Worm (Caenorhabditis elegans) whole organism, L4 larva: ENCODE measurements around the gene srx-86.

Source experiments
- D1046.2 ChIP-seq: fragments of 200-800 bp; sonication (Bioruptor generic); IDR thresholded peaks from 2 replicates; pipeline ENCODE4 v1.3.6; 2022; ENCODE audit warnings: missing genetic modification characterization, missing compliant biosample characterization
- F10B5.3 ChIP-seq: sonication (generic microtip); optimal IDR thresholded peaks from 2 replicates; lab custom pipeline; 2016; ENCODE audit warnings: mild to moderate bottlenecking, missing genetic modification characterization, missing compliant biosample characterization
- F44E2.7 ChIP-seq: fragments of 200-800 bp; sonication (Bioruptor generic); IDR thresholded peaks from 2 replicates; pipeline ENCODE4 v2.1.2; 2022; ENCODE audit warnings: missing genetic modification characterization, missing compliant biosample characterization
- R02D3.7 ChIP-seq: fragments of 150-350 bp; sonication (generic microtip); optimal IDR thresholded peaks from 3 replicates; lab custom pipeline; 2014; ENCODE audit warnings: missing biosample characterization, missing genetic modification characterization
- T26A8.4 ChIP-seq: fragments of 200-800 bp; sonication (Bioruptor generic); IDR thresholded peaks from 2 replicates; pipeline ENCODE4 v1.3.6; 2022; ENCODE audit warnings: missing genetic modification characterization, missing compliant biosample characterization
- Y75B8A.6 ChIP-seq: fragments of 200-800 bp; sonication (Bioruptor generic); IDR thresholded peaks from 2 replicates; pipeline ENCODE4 v1.3.6; 2022; ENCODE audit warnings: missing genetic modification reagents, missing genetic modification characterization, missing compliant biosample characterization
- aha-1 ChIP-seq: fragments of 150-350 bp; peaks from one replicate; lab custom pipeline; 2014; ENCODE audit warnings: missing biosample characterization, missing genetic modification characterization
- aly-2 ChIP-seq: sonication (generic microtip); optimal IDR thresholded peaks from 2 replicates; lab custom pipeline; 2018; ENCODE audit warnings: missing biosample characterization, missing genetic modification characterization
- ceh-20 ChIP-seq: fragments of 200-800 bp; sonication (Bioruptor generic); IDR thresholded peaks from 2 replicates; pipeline ENCODE4 v1.3.6; 2022; ENCODE audit warnings: missing genetic modification reagents, missing genetic modification characterization, missing compliant biosample characterization
- ceh-62 ChIP-seq: sonication (generic microtip); optimal IDR thresholded peaks from 2 replicates; lab custom pipeline; 2017; ENCODE audit warnings: missing biosample characterization, missing genetic modification characterization
- ceh-82 ChIP-seq: sonication (generic microtip); optimal IDR thresholded peaks from 2 replicates; lab custom pipeline; 2017; ENCODE audit warnings: missing biosample characterization, missing genetic modification characterization
- daf-16 ChIP-seq, 3 experiments: sonication (generic microtip); optimal IDR thresholded peaks; 2 replicates each; lab custom pipeline; 2016 to 2017; ENCODE audit warnings: missing genetic modification characterization in 3 of 3, missing genetic modification reagents in 3 of 3, mild to moderate bottlenecking in 2 of 3, missing compliant biosample characterization in 2 of 3, missing biosample characterization in 1 of 3, moderate library complexity in 1 of 3
- dmd-6 ChIP-seq: fragments of 200-800 bp; sonication (Bioruptor generic); IDR thresholded peaks from 2 replicates; pipeline ENCODE4 v1.3.6; 2022; ENCODE audit warnings: missing genetic modification reagents, missing genetic modification characterization, missing compliant biosample characterization
- gei-8 ChIP-seq: fragments of 200-800 bp; sonication (Bioruptor generic); optimal IDR thresholded peaks from 2 replicates; lab custom pipeline; 2018; ENCODE audit warnings: mild to moderate bottlenecking, missing genetic modification characterization, missing compliant biosample characterization
- hmg-1.1 ChIP-seq: fragments of 200-800 bp; sonication (Bioruptor generic); IDR thresholded peaks from 2 replicates; pipeline ENCODE4 v1.3.6; 2022; ENCODE audit warnings: missing genetic modification reagents, missing genetic modification characterization, missing compliant biosample characterization
- lin-13 ChIP-seq: fragments of 150-350 bp; optimal IDR thresholded peaks from 2 replicates; lab custom pipeline; 2014; ENCODE audit warnings: missing biosample characterization, missing genetic modification reagents, missing genetic modification characterization
- lsy-2 ChIP-seq, 2 experiments: fragments of 150-350 bp in 1 of 2; sonication (generic microtip) in 1 of 2; optimal IDR thresholded peaks; 2 replicates each; lab custom pipeline; 2014 to 2017; ENCODE audit warnings: missing biosample characterization in 2 of 2, missing genetic modification characterization in 2 of 2
- madf-5 ChIP-seq, 2 experiments: fragments of 200-800 bp; sonication (Bioruptor generic); IDR thresholded peaks; 2 replicates each; pipeline ENCODE4 v1.3.6; 2022; ENCODE audit warnings: missing compliant biosample characterization in 2 of 2, missing genetic modification characterization in 2 of 2
- mep-1 ChIP-seq: fragments of 150-350 bp; sonication (generic microtip); optimal IDR thresholded peaks from 3 replicates; lab custom pipeline; 2014; ENCODE audit warnings: missing biosample characterization, missing genetic modification characterization
- mes-2 ChIP-seq: sonication (generic microtip); optimal IDR thresholded peaks from 2 replicates; lab custom pipeline; 2016; ENCODE audit warnings: missing genotype, mild to moderate bottlenecking, missing genetic modification characterization, missing compliant biosample characterization; ENCODE audit not compliant: poor library complexity, severe bottlenecking
- mxl-2 ChIP-seq: fragments of 200-800 bp; sonication (Bioruptor generic); conservative IDR thresholded peaks from 2 replicates; pipeline ENCODE4 v1.3.6; 2022; ENCODE audit warnings: missing genetic modification reagents, missing genetic modification characterization, missing compliant biosample characterization
- nhr-102 ChIP-seq: sonication (generic microtip); optimal IDR thresholded peaks from 2 replicates; lab custom pipeline; 2016; ENCODE audit warnings: mild to moderate bottlenecking, missing genetic modification characterization, moderate library complexity, missing compliant biosample characterization
- nhr-25 ChIP-seq: sonication (generic microtip); optimal IDR thresholded peaks from 2 replicates; lab custom pipeline; 2017; ENCODE audit warnings: missing genetic modification characterization, mild to moderate bottlenecking, missing compliant biosample characterization, antibody characterized with exemption, moderate library complexity, borderline replicate concordance; ENCODE audit not compliant: insufficient read depth
- nhr-28 ChIP-seq: fragments of 150-350 bp; optimal IDR thresholded peaks from 2 replicates; lab custom pipeline; 2014; ENCODE audit warnings: missing biosample characterization, missing genetic modification characterization
- nhr-41 ChIP-seq: fragments of 200-800 bp; sonication (Bioruptor generic); IDR thresholded peaks from 2 replicates; pipeline ENCODE4 v1.3.6; 2022; ENCODE audit warnings: missing genetic modification reagents, missing genetic modification characterization, missing compliant biosample characterization
- php-3 ChIP-seq: fragments of 200-800 bp; sonication (Bioruptor generic); IDR thresholded peaks from 2 replicates; pipeline ENCODE4 v1.3.6; 2022; ENCODE audit warnings: missing genetic modification reagents, missing genetic modification characterization, missing compliant biosample characterization
- rbr-2 ChIP-seq: sonication (generic microtip); optimal IDR thresholded peaks from 2 replicates; lab custom pipeline; 2016; ENCODE audit warnings: missing genotype, missing genetic modification characterization, missing compliant biosample characterization
- sdz-12 ChIP-seq: fragments of 200-800 bp; sonication (Bioruptor generic); optimal IDR thresholded peaks from 2 replicates; lab custom pipeline; 2018; ENCODE audit warnings: mild to moderate bottlenecking, missing genetic modification characterization, missing compliant biosample characterization
- spr-3 ChIP-seq: fragments of 200-800 bp; sonication (Bioruptor generic); optimal IDR thresholded peaks from 2 replicates; lab custom pipeline; 2018; ENCODE audit warnings: mild to moderate bottlenecking, missing genetic modification characterization, missing compliant biosample characterization
- unc-62 ChIP-seq, 3 experiments: fragments of 150-350 bp in 1 of 3; sonication (generic microtip); optimal IDR thresholded peaks in 2 of 3; peaks in 1 of 3; 1 replicate in 1 of 3; 2 replicates in 2 of 3; lab custom pipeline; 2014 to 2017; ENCODE audit warnings: missing biosample characterization in 3 of 3, missing genetic modification characterization in 3 of 3, missing genetic modification reagents in 3 of 3, missing genotype in 1 of 3
- vab-7 ChIP-seq: fragments of 200-800 bp; sonication (Bioruptor generic); IDR thresholded peaks from 2 replicates; pipeline ENCODE4 v1.3.6; 2022; ENCODE audit warnings: missing genetic modification reagents, missing genetic modification characterization, missing compliant biosample characterization
- zip-2 ChIP-seq: fragments of 150-350 bp; optimal IDR thresholded peaks from 2 replicates; lab custom pipeline; 2014; ENCODE audit warnings: missing biosample characterization, missing genetic modification characterization
- ztf-11 ChIP-seq: fragments of 150-350 bp; optimal IDR thresholded peaks from 2 replicates; lab custom pipeline; 2014; ENCODE audit warnings: missing biosample characterization, missing genetic modification characterization

The srx-86 gene

DNA sequence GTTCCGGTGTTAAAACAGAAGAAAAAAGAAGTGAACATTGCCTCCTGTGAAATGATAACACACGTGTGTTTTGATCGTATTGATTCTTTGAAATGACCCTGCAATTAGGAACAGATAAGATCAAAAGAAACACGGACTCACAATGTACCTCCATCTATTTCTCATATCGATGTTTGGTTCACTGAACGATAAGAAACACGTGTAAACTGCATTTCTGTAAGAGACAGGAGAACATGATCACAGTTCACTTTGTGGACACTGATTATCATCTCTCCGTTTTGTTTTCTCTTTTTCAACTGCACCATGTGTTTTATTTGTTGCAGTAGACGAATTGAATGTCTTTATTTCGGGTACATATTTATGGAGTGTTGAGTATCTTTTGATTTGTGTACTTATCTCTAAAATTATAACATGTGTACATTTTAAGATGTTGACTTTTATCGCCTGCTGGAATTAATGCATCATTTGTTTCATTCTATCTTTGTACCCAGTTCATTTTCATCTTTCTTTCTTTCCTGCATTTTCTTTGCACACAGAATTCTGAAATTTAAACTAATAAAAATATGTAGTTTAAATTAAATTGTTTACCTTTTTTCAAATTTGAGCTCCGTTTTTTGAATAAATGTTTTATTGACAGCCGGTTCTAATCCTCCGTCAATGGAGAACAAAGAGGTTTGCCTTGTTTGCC lies 10.2 kb downstream of the srx-86 start, which contains the start of the genes H12C20.7 and nhr-68 (continued):
- TF ChIP-seq F44E2.7 (no peak), nhr-25 (tag; lab: Kevin White, UChicago) (peak; percentile 55), vab-7 (GFP tag; lab: Robert Waterston, UW) (no peak), D1046.2 (GFP tag; lab: Robert Waterston, UW) (peak; percentile 44; the same call in 1 of the 2 replicates), ceh-20 (GFP tag; lab: Robert Waterston, UW) (peak; percentile 94), Y75B8A.6 (GFP tag; lab: Robert Waterston, UW) (0 out of 2 replicates have a peak, but pooled peaks have one; percentile 42)

DNA sequence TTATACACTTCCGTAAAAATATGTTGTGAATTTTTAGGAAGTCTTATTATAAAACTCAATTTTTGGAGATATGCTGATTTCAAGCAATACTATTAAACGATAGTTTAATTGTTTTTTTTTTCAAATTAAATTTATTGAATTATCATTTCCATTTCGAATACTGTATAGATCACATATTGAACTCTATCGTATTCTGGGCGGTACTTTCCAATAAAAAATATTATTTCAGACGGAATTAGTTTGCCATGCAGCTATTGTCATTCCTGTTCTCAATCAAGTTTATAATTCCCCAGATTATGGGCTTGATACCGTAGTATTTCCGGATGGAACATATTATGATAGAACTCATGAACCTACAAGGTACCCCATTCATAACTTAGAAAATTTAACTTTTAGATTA lies 11.8 kb downstream of the srx-86 start:
- no peak for TF ChIP-seq mes-2 (tag; lab: Kevin White, UChicago)
- TF ChIP-seq spr-3 (GFP tag; lab: Kevin White, UChicago), result no peak
- no peak for TF ChIP-seq rbr-2
- TF ChIP-seq lsy-2 (tag; optimal IDR thresholded peaks at IDR 0.05; lab: Kevin White, UChicago), result peak in 1 of 2 experiments; percentile 72
- no peak for TF ChIP-seq hmg-1.1
- TF ChIP-seq ceh-82 (tag; lab: Kevin White, UChicago), result no peak
- TF ChIP-seq aha-1 (tag; lab: Kevin White, UChicago), result no peak
- peak; percentile 39 for TF ChIP-seq nhr-28 (tag; lab: Kevin White, UChicago)
- TF ChIP-seq aly-2 (tag; lab: Kevin White, UChicago), result no peak
- TF ChIP-seq F10B5.3 (tag; lab: Kevin White, UChicago), result no peak
- TF ChIP-seq dmd-6, result peak; percentile 57
- TF ChIP-seq php-3 (GFP tag; lab: Robert Waterston, UW), result no peak
- no peak for TF ChIP-seq nhr-41 (GFP tag; lab: Robert Waterston, UW)
- no peak for TF ChIP-seq gei-8
- no peak for TF ChIP-seq daf-16 (GFP tag; optimal IDR thresholded peaks at IDR 0.05; lab: Kevin White, UChicago)
- TF ChIP-seq daf-16 (tag; optimal IDR thresholded peaks at IDR 0.05; lab: Kevin White, UChicago), result peak; percentile 52

DNA sequence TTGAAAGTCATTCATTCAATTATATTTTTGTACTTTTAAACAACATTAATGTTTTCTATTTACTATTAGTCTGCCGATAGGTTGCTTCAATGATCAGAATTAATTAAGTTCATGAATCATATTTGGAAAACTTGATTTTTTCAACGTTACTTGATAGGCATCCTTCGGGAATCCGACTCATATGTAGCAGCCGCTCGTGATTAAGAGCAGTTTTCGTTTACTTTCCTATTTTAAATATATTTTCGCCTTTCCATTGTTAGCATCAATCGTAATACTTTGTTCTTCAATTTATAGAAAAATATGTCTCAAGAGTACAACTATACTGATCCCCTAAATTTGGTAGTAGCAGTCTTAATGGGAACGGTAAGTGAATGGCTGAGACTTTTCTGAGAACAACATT lies 18.1 kb downstream of the srx-86 start, which contains the start of gene srx-90:
Gene srx-90, plus strand, starts transcription at position 301 of the 400 bp plus-strand sequence.
- TF ChIP-seq ceh-62 (tag; lab: Kevin White, UChicago), result no peak

DNA sequence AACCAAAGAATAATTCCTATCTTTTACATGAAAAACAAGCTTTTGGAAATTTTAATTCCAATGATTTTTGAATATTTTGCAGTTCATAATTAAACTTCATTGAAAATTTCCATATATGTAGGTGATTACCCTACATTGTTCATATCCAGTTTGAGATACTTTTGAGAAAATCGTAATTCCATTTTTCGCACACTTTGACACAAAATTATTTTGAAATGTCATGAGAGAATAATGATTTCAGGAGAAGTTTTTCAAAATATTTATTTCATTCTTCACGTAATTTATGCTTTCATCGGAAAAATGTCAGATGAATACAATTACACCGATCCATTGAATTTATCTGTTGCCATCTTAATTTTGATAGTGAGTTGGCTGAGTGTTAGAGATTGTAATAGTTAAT lies 20.5 kb downstream of the srx-86 start, which contains the start of gene srx-88:
Gene srx-88, plus strand, starts transcription at position 301 of the 400 bp plus-strand sequence.
- no peak for TF ChIP-seq zip-2 (tag; lab: Kevin White, UChicago)
- no peak for TF ChIP-seq ceh-20 (GFP tag; lab: Robert Waterston, UW)
- TF ChIP-seq ztf-11 (tag; lab: Kevin White, UChicago), result no peak
- no peak for TF ChIP-seq madf-5 (GFP tag; IDR thresholded peaks at IDR 0.05; lab: Robert Waterston, UW)
- TF ChIP-seq D1046.2 (GFP tag; lab: Robert Waterston, UW), result no peak
- no peak for TF ChIP-seq nhr-41 (GFP tag; lab: Robert Waterston, UW)
- no peak for TF ChIP-seq R02D3.7 (tag; lab: Kevin White, UChicago)
- no peak for TF ChIP-seq sdz-12 (GFP tag; lab: Kevin White, UChicago)
- no peak for TF ChIP-seq mep-1 (tag; lab: Kevin White, UChicago)
- TF ChIP-seq gei-8, result no peak
- TF ChIP-seq mxl-2 (GFP tag; lab: Robert Waterston, UW), result no peak
- TF ChIP-seq lsy-2 (tag; optimal IDR thresholded peaks at IDR 0.05; lab: Kevin White, UChicago), result no peak
- TF ChIP-seq nhr-102, result no peak
- no peak for TF ChIP-seq T26A8.4
- TF ChIP-seq unc-62 (GFP tag; optimal IDR thresholded peaks at IDR 0.05 in 1 of 2; lab: Kevin White, UChicago), result no peak
- no peak for TF ChIP-seq unc-62 (tag; optimal IDR thresholded peaks at IDR 0.05; lab: Kevin White, UChicago)
- TF ChIP-seq lin-13 (GFP tag; lab: Kevin White, UChicago), result no peak
- TF ChIP-seq spr-3 (GFP tag; lab: Kevin White, UChicago), result no peak
- TF ChIP-seq, all 104 proteins: peak for 0
